Worm (Caenorhabditis elegans) whole organism, L2 larva: ENCODE measurements around the gene dkf-2.

Source experiments
- F13H6.1 ChIP-seq: sonication (generic microtip); optimal IDR thresholded peaks from 2 replicates; lab custom pipeline; 2016; ENCODE audit warnings: missing genetic modification characterization, missing compliant biosample characterization
- R02D3.7 ChIP-seq: fragments of 150-350 bp; optimal IDR thresholded peaks from 2 replicates; lab custom pipeline; 2014; ENCODE audit warnings: missing biosample characterization, missing genetic modification characterization
- ZK546.5 ChIP-seq: sonication (generic microtip); optimal IDR thresholded peaks from 2 replicates; lab custom pipeline; 2017; ENCODE audit warnings: missing biosample characterization, missing genetic modification characterization
- alr-1 ChIP-seq: fragments of 150-350 bp; optimal IDR thresholded peaks from 2 replicates; lab custom pipeline; 2014; ENCODE audit warnings: missing biosample characterization, missing genetic modification characterization
- aly-2 ChIP-seq: fragments of 150-350 bp; optimal IDR thresholded peaks from 2 replicates; lab custom pipeline; 2014; ENCODE audit warnings: missing biosample characterization, missing genetic modification characterization
- ama-1 ChIP-seq: fragments of 150-350 bp; optimal IDR thresholded peaks from 2 replicates; lab custom pipeline; 2018; ENCODE audit warnings: inconsistent platforms
- blmp-1 ChIP-seq: sonication (generic microtip); optimal IDR thresholded peaks from 2 replicates; lab custom pipeline; 2017; ENCODE audit warnings: missing genetic modification characterization, mild to moderate bottlenecking, missing compliant biosample characterization, antibody characterized with exemption, moderate library complexity; ENCODE audit not compliant: insufficient read depth
- ceh-16 ChIP-seq: fragments of 150-350 bp; optimal IDR thresholded peaks from 2 replicates; lab custom pipeline; 2014; ENCODE audit warnings: missing biosample characterization, missing genetic modification characterization
- ceh-82 ChIP-seq: fragments of 150-350 bp; optimal IDR thresholded peaks from 2 replicates; lab custom pipeline; 2014; ENCODE audit warnings: missing biosample characterization, missing genetic modification characterization
- crh-2 ChIP-seq: sonication (generic microtip); optimal IDR thresholded peaks from 2 replicates; lab custom pipeline; 2017; ENCODE audit warnings: missing biosample characterization, missing genetic modification characterization
- dmd-4 ChIP-seq: sonication (generic microtip); optimal IDR thresholded peaks from 2 replicates; lab custom pipeline; 2017; ENCODE audit warnings: missing biosample characterization, missing genetic modification characterization
- egl-27 ChIP-seq: sonication (generic microtip); optimal IDR thresholded peaks from 3 replicates; lab custom pipeline; 2017; ENCODE audit warnings: missing biosample characterization, missing genetic modification reagents, missing genetic modification characterization
- elt-3 ChIP-seq: sonication (generic microtip); optimal IDR thresholded peaks from 2 replicates; lab custom pipeline; 2017; ENCODE audit warnings: missing biosample characterization, missing genetic modification characterization
- fos-1 ChIP-seq: fragments of 150-350 bp; optimal IDR thresholded peaks from 2 replicates; lab custom pipeline; 2014; ENCODE audit warnings: missing biosample characterization, missing genetic modification characterization
- lin-39 ChIP-seq: fragments of 150-350 bp; optimal IDR thresholded peaks from 2 replicates; lab custom pipeline; 2014; ENCODE audit warnings: missing biosample characterization, missing genetic modification reagents, missing genetic modification characterization
- mab-5 ChIP-seq: fragments of 150-350 bp; optimal IDR thresholded peaks from 2 replicates; lab custom pipeline; 2014; ENCODE audit warnings: missing biosample characterization, missing genetic modification characterization
- mbf-1 ChIP-seq: sonication (generic microtip); optimal IDR thresholded peaks from 2 replicates; lab custom pipeline; 2017; ENCODE audit warnings: missing biosample characterization, missing genetic modification characterization
- nhr-10 ChIP-seq: sonication (generic microtip); optimal IDR thresholded peaks from 2 replicates; lab custom pipeline; 2017; ENCODE audit warnings: missing biosample characterization, missing genetic modification characterization
- nhr-11 ChIP-seq: fragments of 150-350 bp; optimal IDR thresholded peaks from 2 replicates; lab custom pipeline; 2014; ENCODE audit warnings: missing biosample characterization, missing genetic modification characterization
- nhr-12 ChIP-seq: fragments of 150-350 bp; optimal IDR thresholded peaks from 2 replicates; lab custom pipeline; 2014; ENCODE audit warnings: missing biosample characterization, missing genetic modification characterization
- nhr-21 ChIP-seq: fragments of 150-350 bp; optimal IDR thresholded peaks from 2 replicates; lab custom pipeline; 2014; ENCODE audit warnings: missing biosample characterization, missing genetic modification characterization
- nhr-237 ChIP-seq: fragments of 150-350 bp; optimal IDR thresholded peaks from 2 replicates; lab custom pipeline; 2014; ENCODE audit warnings: missing biosample characterization, missing genetic modification characterization
- nhr-25 ChIP-seq: fragments of 150-350 bp; sonication (generic microtip); optimal IDR thresholded peaks from 3 replicates; lab custom pipeline; 2014; ENCODE audit warnings: missing biosample characterization, missing genetic modification characterization
- nhr-77 ChIP-seq: fragments of 150-350 bp; optimal IDR thresholded peaks from 2 replicates; lab custom pipeline; 2014; ENCODE audit warnings: missing biosample characterization, missing genetic modification characterization
- peb-1 ChIP-seq: fragments of 150-350 bp; optimal IDR thresholded peaks from 2 replicates; lab custom pipeline; 2014; ENCODE audit warnings: missing biosample characterization, missing genetic modification characterization
- sem-4 ChIP-seq: fragments of 150-350 bp; optimal IDR thresholded peaks from 2 replicates; lab custom pipeline; 2014; ENCODE audit warnings: missing biosample characterization, missing genetic modification reagents, missing genetic modification characterization
- skn-1 ChIP-seq: sonication (generic microtip); optimal IDR thresholded peaks from 2 replicates; lab custom pipeline; 2017; ENCODE audit warnings: missing biosample characterization, missing genetic modification characterization
- sma-3 ChIP-seq: sonication (generic microtip); optimal IDR thresholded peaks from 2 replicates; lab custom pipeline; 2016; ENCODE audit warnings: missing genetic modification reagents, missing genetic modification characterization, missing compliant biosample characterization
- sma-9 ChIP-seq, 2 experiments: fragments of 150-350 bp in 1 of 2; sonication (generic microtip) in 1 of 2; optimal IDR thresholded peaks; 2 replicates each; lab custom pipeline; 2014 to 2016; ENCODE audit warnings: missing genetic modification characterization in 2 of 2, mild to moderate bottlenecking in 1 of 2, missing biosample characterization in 1 of 2, missing compliant biosample characterization in 1 of 2, missing genetic modification reagents in 1 of 2, moderate library complexity in 1 of 2
- snpc-4 ChIP-seq: fragments of 150-350 bp; optimal IDR thresholded peaks from 2 replicates; lab custom pipeline; 2014; ENCODE audit warnings: missing biosample characterization, missing genetic modification characterization
- unc-39 ChIP-seq: fragments of 150-350 bp; optimal IDR thresholded peaks from 2 replicates; lab custom pipeline; 2014; ENCODE audit warnings: missing biosample characterization, missing genetic modification characterization
- unc-55 ChIP-seq: fragments of 150-350 bp; sonication (generic microtip); optimal IDR thresholded peaks from 3 replicates; lab custom pipeline; 2014; ENCODE audit warnings: missing biosample characterization, missing genetic modification reagents, missing genetic modification characterization
- unc-62 ChIP-seq: fragments of 150-350 bp; optimal IDR thresholded peaks from 2 replicates; lab custom pipeline; 2014; ENCODE audit warnings: missing biosample characterization, missing genetic modification reagents, missing genetic modification characterization
- zag-1 ChIP-seq: fragments of 150-350 bp; optimal IDR thresholded peaks from 2 replicates; lab custom pipeline; 2014; ENCODE audit warnings: missing biosample characterization, missing genetic modification characterization
- ztf-1 ChIP-seq: fragments of 200-800 bp; sonication (Bioruptor generic); conservative IDR thresholded peaks from 2 replicates; pipeline ENCODE4 v1.3.6; 2022; ENCODE audit warnings: missing genetic modification characterization, missing compliant biosample characterization
- ztf-11 ChIP-seq: sonication (generic microtip); optimal IDR thresholded peaks from 2 replicates; lab custom pipeline; 2017; ENCODE audit warnings: missing biosample characterization, missing genetic modification characterization
- ztf-4 ChIP-seq: fragments of 150-350 bp; optimal IDR thresholded peaks from 2 replicates; lab custom pipeline; 2014; ENCODE audit warnings: missing biosample characterization, missing genetic modification characterization

The dkf-2 gene

ce11 chrV:16802572-16802971 lies 55.1 kb downstream of the dkf-2 start, which contains the start of gene cand-1:
Gene cand-1 (plus strand): TSS chrV:16802872.
- no peak for TF ChIP-seq skn-1 (tag; lab: Kevin White, UChicago)
- no peak for TF ChIP-seq nhr-25 (tag; lab: Kevin White, UChicago)
- TF ChIP-seq ceh-82 (tag; lab: Kevin White, UChicago), result no peak
- no peak for TF ChIP-seq ztf-4 (tag; lab: Kevin White, UChicago)
- no peak for TF ChIP-seq zag-1 (tag; lab: Kevin White, UChicago)
- TF ChIP-seq mab-5 (tag; lab: Kevin White, UChicago), result no peak
- no peak for TF ChIP-seq R02D3.7
- TF ChIP-seq nhr-237 (tag; lab: Kevin White, UChicago), result no peak
- no peak for TF ChIP-seq ceh-16
- TF ChIP-seq mbf-1 (tag; lab: Kevin White, UChicago), result no peak
- no peak for TF ChIP-seq dmd-4 (tag; lab: Kevin White, UChicago)
- TF ChIP-seq unc-55 (GFP tag; lab: Kevin White, UChicago), result no peak
- no peak for TF ChIP-seq blmp-1
- no peak for TF ChIP-seq nhr-77 (tag; lab: Kevin White, UChicago)
- TF ChIP-seq ztf-1 (GFP tag; lab: Robert Waterston, UW), result no peak
- TF ChIP-seq peb-1 (tag; lab: Kevin White, UChicago), result no peak
- TF ChIP-seq sma-9 (GFP tag; optimal IDR thresholded peaks at IDR 0.05; lab: Kevin White, UChicago), result no peak
- TF ChIP-seq sma-9 (tag; optimal IDR thresholded peaks at IDR 0.05; lab: Kevin White, UChicago), result no peak
- TF ChIP-seq sem-4 (tag; lab: Kevin White, UChicago), result no peak
- TF ChIP-seq unc-62 (GFP tag; lab: Kevin White, UChicago), result no peak

ce11 chrV:16804795-16805194 lies 57.4 kb downstream of the dkf-2 start:
- TF ChIP-seq nhr-77 (tag; lab: Kevin White, UChicago), result no peak
- TF ChIP-seq mbf-1 (tag; lab: Kevin White, UChicago), result no peak
- no peak for TF ChIP-seq nhr-11 (tag; lab: Kevin White, UChicago)
- TF ChIP-seq egl-27, result no peak
- TF ChIP-seq nhr-25 (tag; lab: Kevin White, UChicago), result no peak
- TF ChIP-seq ztf-11 (tag; lab: Kevin White, UChicago), result no peak
- TF ChIP-seq skn-1 (tag; lab: Kevin White, UChicago), result no peak
- no peak for TF ChIP-seq sma-9 (GFP tag; optimal IDR thresholded peaks at IDR 0.05; lab: Kevin White, UChicago)
- no peak for TF ChIP-seq sma-9 (tag; optimal IDR thresholded peaks at IDR 0.05; lab: Kevin White, UChicago)
- no peak for TF ChIP-seq crh-2 (tag; lab: Kevin White, UChicago)
- no peak for TF ChIP-seq ztf-4 (tag; lab: Kevin White, UChicago)
- no peak for TF ChIP-seq fos-1 (tag; lab: Kevin White, UChicago)
- no peak for TF ChIP-seq F13H6.1 (tag; lab: Kevin White, UChicago)
- no peak for TF ChIP-seq sma-3 (GFP tag; lab: Kevin White, UChicago)
- no peak for TF ChIP-seq unc-39 (tag; lab: Kevin White, UChicago)
- TF ChIP-seq aly-2, result no peak
- TF ChIP-seq nhr-12, result no peak
- TF ChIP-seq snpc-4 (tag; lab: Kevin White, UChicago), result no peak
- TF ChIP-seq ama-1, result no peak
- no peak for TF ChIP-seq lin-39 (tag; lab: Kevin White, UChicago)
- no peak for TF ChIP-seq dmd-4 (tag; lab: Kevin White, UChicago)

- TF ChIP-seq ZK546.5 (tag; lab: Kevin White, UChicago), result no peak
- no peak for TF ChIP-seq ceh-82 (tag; lab: Kevin White, UChicago)
- no peak for TF ChIP-seq nhr-11 (tag; lab: Kevin White, UChicago)
- TF ChIP-seq alr-1 (tag; lab: Kevin White, UChicago), result no peak
- no peak for TF ChIP-seq F13H6.1 (tag; lab: Kevin White, UChicago)
- no peak for TF ChIP-seq elt-3 (tag; lab: Kevin White, UChicago)
- TF ChIP-seq nhr-21, result no peak
- no peak for TF ChIP-seq sma-9 (GFP tag; optimal IDR thresholded peaks at IDR 0.05; lab: Kevin White, UChicago)
- TF ChIP-seq sma-9 (tag; optimal IDR thresholded peaks at IDR 0.05; lab: Kevin White, UChicago), result no peak
- TF ChIP-seq dmd-4 (tag; lab: Kevin White, UChicago), result no peak
- no peak for TF ChIP-seq ztf-11 (tag; lab: Kevin White, UChicago)
- TF ChIP-seq nhr-10, result no peak
- TF ChIP-seq unc-55 (GFP tag; lab: Kevin White, UChicago), result no peak
- no peak for TF ChIP-seq lin-39 (tag; lab: Kevin White, UChicago)
- no peak for TF ChIP-seq snpc-4 (tag; lab: Kevin White, UChicago)
- no peak for TF ChIP-seq sma-3 (GFP tag; lab: Kevin White, UChicago)
- TF ChIP-seq nhr-25 (tag; lab: Kevin White, UChicago), result no peak
These were observed 60.7 kb downstream of the dkf-2 start for ce11 chrV:16808168-16808567.
